Worm (Caenorhabditis elegans): ENCODE results near the gene acp-5.

acp-5 gene

ce11 chrX:5811997-5812562, 17.2 kb upstream of the acp-5 start:
- TF ChIP-seq tra-4 (tag; optimal IDR thresholded peaks at IDR 0.05) (no peak), F13C5.2 (tag; optimal IDR thresholded peaks at IDR 0.05) (peak; percentile 80), hmg-4 (GFP tag; optimal IDR thresholded peaks at IDR 0.05) (peak; percentile 94), ceh-36 (tag; optimal IDR thresholded peaks at IDR 0.05) (no peak), ceh-13 (GFP tag; optimal IDR thresholded peaks at IDR 0.05) (peak; percentile 26), sea-1 (GFP tag; conservative IDR thresholded peaks at IDR 0.05) (0 out of 2 replicates have a peak, but pooled peaks have one; percentile 36), tbx-11 (GFP tag; IDR thresholded peaks at IDR 0.05) (0 out of 2 replicates have a peak, but pooled peaks have one; percentile 50), pes-1 (GFP tag; IDR thresholded peaks at IDR 0.05) (no peak), scrt-1 (GFP tag; IDR thresholded peaks at IDR 0.05) (peak; percentile 6; the same call in 1 of the 2 replicates), tbx-37 (GFP tag; conservative IDR thresholded peaks at IDR 0.05) (no peak), ets-7 (tag; optimal IDR thresholded peaks at IDR 0.05) (peak; percentile 76), flt-1 (GFP tag; IDR thresholded peaks at IDR 0.05) (peak; percentile 60), ama-1 (optimal IDR thresholded peaks at IDR 0.05) (no peak), aly-1 (tag; optimal IDR thresholded peaks at IDR 0.05) (peak; percentile 77), hmbx-1 (tag; optimal IDR thresholded peaks at IDR 0.05) (no peak), hnd-1 (tag; optimal IDR thresholded peaks at IDR 0.05) (no peak), B0310.2 (tag; optimal IDR thresholded peaks at IDR 0.05) (peak; percentile 74)

- no peak for TF ChIP-seq tbx-11 (GFP tag; IDR thresholded peaks at IDR 0.05)
- no peak for TF ChIP-seq scrt-1 (GFP tag; IDR thresholded peaks at IDR 0.05)
- no peak for TF ChIP-seq hnd-1 (tag; optimal IDR thresholded peaks at IDR 0.05)
- TF ChIP-seq sea-1 (GFP tag; conservative IDR thresholded peaks at IDR 0.05), result no peak
- TF ChIP-seq flt-1 (GFP tag; IDR thresholded peaks at IDR 0.05), result no peak
- TF ChIP-seq pes-1 (GFP tag; IDR thresholded peaks at IDR 0.05), result no peak
- TF ChIP-seq ama-1 (optimal IDR thresholded peaks at IDR 0.05), result no peak
- TF ChIP-seq ceh-13 (GFP tag; optimal IDR thresholded peaks at IDR 0.05), result no peak
- TF ChIP-seq F13C5.2 (tag; optimal IDR thresholded peaks at IDR 0.05), result no peak
- TF ChIP-seq ceh-36 (tag; optimal IDR thresholded peaks at IDR 0.05), result no peak
- no peak for TF ChIP-seq tbx-37 (GFP tag; conservative IDR thresholded peaks at IDR 0.05)
- TF ChIP-seq B0310.2 (tag; optimal IDR thresholded peaks at IDR 0.05), result no peak
- no peak for TF ChIP-seq tra-4 (tag; optimal IDR thresholded peaks at IDR 0.05)
- TF ChIP-seq hmg-4 (GFP tag; optimal IDR thresholded peaks at IDR 0.05), result no peak
- TF ChIP-seq ets-7 (tag; optimal IDR thresholded peaks at IDR 0.05), result no peak
Measured at ce11 chrX:5813030-5813429, 16.2 kb upstream of the acp-5 start.

ce11 chrX:5814342-5814741, 14.9 kb upstream of the acp-5 start:
- TF ChIP-seq hmg-4 (GFP tag; optimal IDR thresholded peaks at IDR 0.05) (no peak), F13C5.2 (tag; optimal IDR thresholded peaks at IDR 0.05) (no peak), tra-4 (tag; optimal IDR thresholded peaks at IDR 0.05) (no peak), aly-1 (tag; optimal IDR thresholded peaks at IDR 0.05) (no peak), hmbx-1 (tag; optimal IDR thresholded peaks at IDR 0.05) (no peak), B0310.2 (tag; optimal IDR thresholded peaks at IDR 0.05) (no peak)

DNA sequence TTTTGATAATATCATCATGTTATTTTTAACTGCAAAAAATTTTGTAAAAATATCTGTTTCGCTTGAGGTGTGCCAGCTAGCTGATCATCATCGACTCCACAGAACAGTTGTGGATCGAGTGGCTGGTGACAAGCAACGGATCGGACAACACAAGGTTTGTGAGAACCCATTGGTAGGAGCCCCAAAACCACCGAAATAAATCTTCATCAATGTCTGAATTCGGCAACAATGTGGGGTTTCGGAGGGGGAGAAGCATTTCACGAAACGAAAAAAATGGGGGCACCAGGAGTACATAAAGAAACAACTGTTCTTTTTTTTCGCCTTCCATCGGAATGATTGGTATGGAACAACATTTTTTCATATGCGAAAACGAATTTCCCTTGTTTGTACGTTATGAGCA, 13.9 kb upstream of the acp-5 start:
- TF ChIP-seq tra-4 (tag; optimal IDR thresholded peaks at IDR 0.05) (no peak), ceh-36 (tag; optimal IDR thresholded peaks at IDR 0.05) (no peak), tbx-11 (GFP tag; IDR thresholded peaks at IDR 0.05) (no peak), scrt-1 (GFP tag; IDR thresholded peaks at IDR 0.05) (no peak), ama-1 (optimal IDR thresholded peaks at IDR 0.05) (no peak), ets-7 (tag; optimal IDR thresholded peaks at IDR 0.05) (no peak), hmbx-1 (tag; optimal IDR thresholded peaks at IDR 0.05) (no peak), ceh-13 (GFP tag; optimal IDR thresholded peaks at IDR 0.05) (no peak)

ce11 chrX:5816346-5816745, 12.9 kb upstream of the acp-5 start:
- TF ChIP-seq scrt-1 (GFP tag; IDR thresholded peaks at IDR 0.05), result no peak
- TF ChIP-seq hmg-4 (GFP tag; optimal IDR thresholded peaks at IDR 0.05), result peak; percentile 75
- no peak for TF ChIP-seq hmbx-1 (tag; optimal IDR thresholded peaks at IDR 0.05)
- no peak for TF ChIP-seq tbx-11 (GFP tag; IDR thresholded peaks at IDR 0.05)
- TF ChIP-seq sea-1 (GFP tag; conservative IDR thresholded peaks at IDR 0.05), result no peak
- 0 out of 2 replicates have a peak, but pooled peaks have one; percentile 7 for TF ChIP-seq flt-1 (GFP tag; IDR thresholded peaks at IDR 0.05)
- TF ChIP-seq aly-1 (tag; optimal IDR thresholded peaks at IDR 0.05), result peak; percentile 23
- TF ChIP-seq ets-7 (tag; optimal IDR thresholded peaks at IDR 0.05), result no peak
- TF ChIP-seq hnd-1 (tag; optimal IDR thresholded peaks at IDR 0.05), result no peak
- no peak for TF ChIP-seq ama-1 (optimal IDR thresholded peaks at IDR 0.05)
- TF ChIP-seq B0310.2 (tag; optimal IDR thresholded peaks at IDR 0.05), result peak; percentile 1
- no peak for TF ChIP-seq tbx-37 (GFP tag; conservative IDR thresholded peaks at IDR 0.05)
- no peak for TF ChIP-seq ceh-36 (tag; optimal IDR thresholded peaks at IDR 0.05)
- peak; percentile 55 for TF ChIP-seq F13C5.2 (tag; optimal IDR thresholded peaks at IDR 0.05)
- TF ChIP-seq pes-1 (GFP tag; IDR thresholded peaks at IDR 0.05), result no peak
- no peak for TF ChIP-seq ceh-13 (GFP tag; optimal IDR thresholded peaks at IDR 0.05)
- TF ChIP-seq tra-4 (tag; optimal IDR thresholded peaks at IDR 0.05), result no peak

DNA sequence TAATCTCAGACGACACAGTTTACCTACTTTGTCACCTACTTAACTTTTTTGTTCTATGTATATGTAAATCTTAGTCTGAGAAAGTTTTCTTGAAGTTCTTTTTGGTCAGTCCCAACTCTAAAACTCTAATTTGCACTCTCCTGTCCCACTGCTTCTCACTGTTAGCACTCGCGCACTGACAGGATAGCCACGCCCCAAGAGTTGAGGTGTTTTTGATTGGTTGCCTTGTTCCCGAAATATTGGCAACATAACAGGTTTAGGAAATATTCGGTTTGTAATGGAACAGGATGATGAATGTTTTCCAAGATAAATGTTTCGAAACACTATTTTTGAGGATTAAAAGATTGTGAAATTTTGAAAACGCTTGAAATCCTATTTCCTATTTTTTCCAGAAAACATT, 12.2 kb upstream of the acp-5 start:
- TF ChIP-seq ama-1 (optimal IDR thresholded peaks at IDR 0.05) (no peak), hmbx-1 (tag; optimal IDR thresholded peaks at IDR 0.05) (no peak), pes-1 (GFP tag; IDR thresholded peaks at IDR 0.05) (no peak)

ce11 chrX:5818176-5818575, 11.1 kb upstream of the acp-5 start:
- no peak for TF ChIP-seq ceh-13 (GFP tag; optimal IDR thresholded peaks at IDR 0.05)
- 0 out of 2 replicates have a peak, but pooled peaks have one; percentile 16 for TF ChIP-seq sea-1 (GFP tag; conservative IDR thresholded peaks at IDR 0.05)
- TF ChIP-seq scrt-1 (GFP tag; IDR thresholded peaks at IDR 0.05), result 0 out of 2 replicates have a peak, but pooled peaks have one; percentile 19
- TF ChIP-seq hmg-4 (GFP tag; optimal IDR thresholded peaks at IDR 0.05), result peak; percentile 86
- 0 out of 2 replicates have a peak, but pooled peaks have one; percentile 34 for TF ChIP-seq flt-1 (GFP tag; IDR thresholded peaks at IDR 0.05)
- peak; percentile 29 for TF ChIP-seq F13C5.2 (tag; optimal IDR thresholded peaks at IDR 0.05)

Measured in whole organism, early embryonic.